Worm (Caenorhabditis elegans) whole organism, young adult: ENCODE data around the gene F36H1.3.

Source experiments
- F33H1.4 ChIP-seq: fragments of 200-800 bp; sonication (Bioruptor generic); IDR thresholded peaks from 2 replicates; pipeline ENCODE4 v1.3.6; 2022; ENCODE audit warnings: missing genetic modification reagents, missing genetic modification characterization, missing compliant biosample characterization
- ceh-27 ChIP-seq: fragments of 200-800 bp; sonication (Bioruptor generic); optimal IDR thresholded peaks from 2 replicates; lab custom pipeline; 2018; ENCODE audit warnings: mild to moderate bottlenecking, missing genetic modification characterization, moderate library complexity, missing compliant biosample characterization
- madf-3 ChIP-seq: fragments of 200-800 bp; sonication (Bioruptor generic); IDR thresholded peaks from 2 replicates; pipeline ENCODE4 v1.3.6; 2022; ENCODE audit warnings: missing genetic modification reagents, missing genetic modification characterization, missing compliant biosample characterization
- unc-62 ChIP-seq: fragments of 150-350 bp; optimal IDR thresholded peaks from 2 replicates; lab custom pipeline; 2014; ENCODE audit warnings: missing biosample characterization, missing genetic modification reagents, missing genetic modification characterization

DNA sequence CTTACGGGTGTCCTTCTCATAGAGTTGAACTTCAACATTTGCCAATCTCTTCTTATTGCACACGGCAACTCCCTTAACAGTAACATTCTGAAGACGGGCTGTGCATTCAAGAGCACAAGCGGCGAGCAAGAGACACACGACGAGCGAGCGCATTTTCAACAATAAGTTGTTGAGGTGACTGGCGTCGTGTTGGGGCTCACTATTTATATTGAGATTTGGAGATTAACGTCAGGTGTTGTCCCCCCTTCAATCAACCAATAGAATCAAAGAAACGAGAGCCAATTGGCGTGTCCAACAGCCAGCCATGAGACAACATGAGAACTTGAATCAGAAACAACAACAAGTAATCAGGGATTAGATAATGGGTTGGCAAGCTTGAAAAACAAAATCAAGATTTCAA, 14.0 kb downstream of the F36H1.3 start, which contains the start of gene ttr-16:
- TF ChIP-seq ceh-27 (no peak), F33H1.4 (no peak), unc-62 (GFP tag; lab: Kevin White, UChicago) (no peak), madf-3 (no peak)
